Fruit fly (Drosophila melanogaster): ENCODE results near the gene Rcd-1.

Gene Rcd-1

dm6 chrX:19615990-19616663 is 22.4 kb upstream of the Rcd-1 start, which contains the start of gene CG14210 (continued):
- TF ChIP-seq Med (GFP tag) (peak; percentile 7), CG10147 (GFP tag; optimal IDR thresholded peaks at IDR 0.05) (no peak), CG8290 (GFP tag; optimal IDR thresholded peaks at IDR 0.05) (no peak), CG8290 (tag; optimal IDR thresholded peaks at IDR 0.05) (no peak), tap (tag; optimal IDR thresholded peaks at IDR 0.05) (no peak), lov (optimal IDR thresholded peaks at IDR 0.05) (no peak), lov (GFP tag; IDR thresholded peaks at IDR 0.05) (no peak), dan (GFP tag; IDR thresholded peaks at IDR 0.05) (no peak), PHDP (tag; optimal IDR thresholded peaks at IDR 0.05) (no peak), D19B (GFP tag; optimal IDR thresholded peaks at IDR 0.05) (no peak), danr (GFP tag; IDR thresholded peaks at IDR 0.05) (no peak), HmgZ (tag; optimal IDR thresholded peaks at IDR 0.05) (peak; percentile 7), CG6791 (GFP tag; IDR thresholded peaks at IDR 0.05; ENCODE audit: partially characterized antibody) (peak; percentile 75; the same call in 2 of the 3 replicates), CG18476 (GFP tag; optimal IDR thresholded peaks at IDR 0.05) (no peak), pita (GFP tag; optimal IDR thresholded peaks at IDR 0.05) (no peak), Bgb (GFP tag; IDR thresholded peaks at IDR 0.05; ENCODE audit: partially characterized antibody) (peak; percentile 71), Atf3 (GFP tag; optimal IDR thresholded peaks at IDR 0.05) (no peak), CG13287 (GFP tag; IDR thresholded peaks at IDR 0.05; ENCODE audit: partially characterized antibody) (peak; percentile 71), CG18599 (GFP tag; optimal IDR thresholded peaks at IDR 0.05) (no peak), CG4707 (GFP tag; optimal IDR thresholded peaks at IDR 0.05) (no peak), MESR4 (GFP tag; optimal IDR thresholded peaks at IDR 0.05) (peak; percentile 57), CG8478 (optimal IDR thresholded peaks at IDR 0.05) (no peak), CG10366 (GFP tag; IDR thresholded peaks at IDR 0.05) (no peak), gcm (GFP tag; optimal IDR thresholded peaks at IDR 0.05) (no peak), zen (tag; optimal IDR thresholded peaks at IDR 0.05) (no peak), knrl (GFP tag; IDR thresholded peaks at IDR 0.05; ENCODE audit: partially characterized antibody) (peak; percentile 45; the same call in 2 of the 3 replicates), CG9876 (GFP tag; optimal IDR thresholded peaks at IDR 0.05) (no peak), gsb (GFP tag; IDR thresholded peaks at IDR 0.05) (no peak), Ets97D (GFP tag; optimal IDR thresholded peaks at IDR 0.05) (peak; percentile 32), dimm (GFP tag; IDR thresholded peaks at IDR 0.05) (no peak), H15 (GFP tag; IDR thresholded peaks at IDR 0.05) (no peak), cwo (GFP tag; optimal IDR thresholded peaks at IDR 0.05) (peak; percentile 77), rib (GFP tag; IDR thresholded peaks at IDR 0.05) (no peak), Opbp (GFP tag; IDR thresholded peaks at IDR 0.05; ENCODE audit: partially characterized antibody) (peak; percentile 72; the same call in 2 of the 3 replicates), CG3407 (GFP tag; optimal IDR thresholded peaks at IDR 0.05) (no peak), tna (GFP tag; IDR thresholded peaks at IDR 0.05; ENCODE audit: partially characterized antibody) (peak; percentile 83), CG17385 (GFP tag; optimal IDR thresholded peaks at IDR 0.05) (no peak), Sry-δ (GFP tag; optimal IDR thresholded peaks at IDR 0.05) (peak; percentile 52), CG2875 (GFP tag; optimal IDR thresholded peaks at IDR 0.05) (no peak), hb (GFP tag; IDR thresholded peaks at IDR 0.05; ENCODE audit: partially characterized antibody) (peak; percentile 66; the same call in 1 of the 3 replicates), az2 (GFP tag; optimal IDR thresholded peaks at IDR 0.05) (no peak), unpg (GFP tag; optimal IDR thresholded peaks at IDR 0.05) (no peak), CG2116 (GFP tag; optimal IDR thresholded peaks at IDR 0.05) (peak; percentile 97), ranshi (GFP tag; IDR thresholded peaks at IDR 0.05) (no peak), HLH4C (GFP tag; IDR thresholded peaks at IDR 0.05; ENCODE audit: partially characterized antibody) (peak; percentile 84), YL-1 (GFP tag; optimal IDR thresholded peaks at IDR 0.05) (peak; percentile 52), CG15696 (tag; optimal IDR thresholded peaks at IDR 0.05) (no peak), sna (GFP tag; IDR thresholded peaks at IDR 0.05; ENCODE audit: partially characterized antibody) (peak; percentile 44; the same call in 1 of the 2 replicates), nerfin-1 (tag; optimal IDR thresholded peaks at IDR 0.05) (no peak)

Measured in whole organism, embryonic.